Worm (Caenorhabditis elegans): Measurements from ENCODE around the gene Y38H6C.4.

Y38H6C.4 gene

ce11 chrV:20504997-20505396, at the start of gene Y38H6C.4:
Gene Y38H6C.4 (minus strand): TSS chrV:20505097.
- TF ChIP-seq unc-39 (tag; optimal IDR thresholded peaks at IDR 0.05) (no peak), nhr-129 (tag; optimal IDR thresholded peaks at IDR 0.05) (no peak), skn-1 (tag; optimal IDR thresholded peaks at IDR 0.05) (no peak), lsy-2 (tag; optimal IDR thresholded peaks at IDR 0.05) (no peak), F13H6.1 (tag; optimal IDR thresholded peaks at IDR 0.05) (no peak), nhr-77 (tag; optimal IDR thresholded peaks at IDR 0.05) (no peak), R02D3.7 (tag; optimal IDR thresholded peaks at IDR 0.05) (no peak), snpc-4 (tag; optimal IDR thresholded peaks at IDR 0.05) (no peak), nhr-21 (tag; optimal IDR thresholded peaks at IDR 0.05) (no peak), blmp-1 (tag; optimal IDR thresholded peaks at IDR 0.05; ENCODE audit: insufficient read depth) (no peak), mab-5 (tag; optimal IDR thresholded peaks at IDR 0.05) (no peak), lin-39 (tag; optimal IDR thresholded peaks at IDR 0.05) (no peak), sma-3 (GFP tag; optimal IDR thresholded peaks at IDR 0.05) (no peak), peb-1 (tag; optimal IDR thresholded peaks at IDR 0.05) (no peak), lin-13 (GFP tag; optimal IDR thresholded peaks at IDR 0.05) (no peak), nhr-23 (tag; optimal IDR thresholded peaks at IDR 0.05) (no peak)

- TF ChIP-seq nhr-21 (tag; optimal IDR thresholded peaks at IDR 0.05) = no peak
- TF ChIP-seq elt-1 (tag; optimal IDR thresholded peaks at IDR 0.05) = no peak
- TF ChIP-seq sma-9 (GFP tag; optimal IDR thresholded peaks at IDR 0.05) = no peak
- no peak for TF ChIP-seq sma-9 (tag; optimal IDR thresholded peaks at IDR 0.05)
- no peak for TF ChIP-seq snpc-4 (tag; optimal IDR thresholded peaks at IDR 0.05)
- no peak for TF ChIP-seq nhr-77 (tag; optimal IDR thresholded peaks at IDR 0.05)
- TF ChIP-seq lin-11 (tag; optimal IDR thresholded peaks at IDR 0.05) = no peak
- TF ChIP-seq F13H6.1 (tag; optimal IDR thresholded peaks at IDR 0.05) = no peak
- no peak for TF ChIP-seq fos-1 (tag; optimal IDR thresholded peaks at IDR 0.05)
- no peak for TF ChIP-seq nhr-12 (tag; optimal IDR thresholded peaks at IDR 0.05)
- TF ChIP-seq nhr-11 (tag; optimal IDR thresholded peaks at IDR 0.05) = no peak
- no peak for TF ChIP-seq unc-55 (GFP tag; optimal IDR thresholded peaks at IDR 0.05)
- TF ChIP-seq mdl-1 (tag; optimal IDR thresholded peaks at IDR 0.05) = no peak
Measured at ce11 chrV:20552971-20553370, 48.1 kb upstream of the Y38H6C.4 start, which contains the start of gene vmo-1. Gene vmo-1 (minus strand): TSS chrV:20553071.

- TF ChIP-seq unc-62 (GFP tag; optimal IDR thresholded peaks at IDR 0.05) (no peak), C34F6.9 (tag; optimal IDR thresholded peaks at IDR 0.05) (no peak), gmeb-1 (tag; optimal IDR thresholded peaks at IDR 0.05) (no peak), ceh-82 (tag; optimal IDR thresholded peaks at IDR 0.05) (no peak), ZK546.5 (tag; optimal IDR thresholded peaks at IDR 0.05) (no peak), lin-39 (tag; optimal IDR thresholded peaks at IDR 0.05) (no peak), unc-55 (GFP tag; optimal IDR thresholded peaks at IDR 0.05) (no peak), fos-1 (tag; optimal IDR thresholded peaks at IDR 0.05) (no peak), mab-5 (tag; optimal IDR thresholded peaks at IDR 0.05) (no peak), skn-1 (tag; optimal IDR thresholded peaks at IDR 0.05) (no peak), zag-1 (tag; optimal IDR thresholded peaks at IDR 0.05) (no peak), nhr-6 (tag; optimal IDR thresholded peaks at IDR 0.05) (no peak), ztf-1 (GFP tag; conservative IDR thresholded peaks at IDR 0.05) (no peak), mbf-1 (tag; optimal IDR thresholded peaks at IDR 0.05) (no peak)
Measured at ce11 chrV:20551096-20551495, 46.2 kb upstream of the Y38H6C.4 start, which contains the start of gene Y38H6C.20. Gene Y38H6C.20 (minus strand): TSS chrV:20551196.

ce11 chrV:20547048-20547447, 42.2 kb upstream of the Y38H6C.4 start, which contains the start of gene Y38H6C.18:
Gene Y38H6C.18 (minus strand): TSS chrV:20547148.
- TF ChIP-seq ztf-1 (GFP tag; conservative IDR thresholded peaks at IDR 0.05) = no peak
- no peak for TF ChIP-seq ceh-16 (tag; optimal IDR thresholded peaks at IDR 0.05)
- no peak for TF ChIP-seq alr-1 (tag; optimal IDR thresholded peaks at IDR 0.05)
- no peak for TF ChIP-seq ama-1 (optimal IDR thresholded peaks at IDR 0.05)
- TF ChIP-seq aly-2 (tag; optimal IDR thresholded peaks at IDR 0.05) = no peak
- no peak for TF ChIP-seq elt-3 (tag; optimal IDR thresholded peaks at IDR 0.05)
- no peak for TF ChIP-seq nhr-23 (tag; optimal IDR thresholded peaks at IDR 0.05)
- no peak for TF ChIP-seq unc-62 (GFP tag; optimal IDR thresholded peaks at IDR 0.05)
- no peak for TF ChIP-seq fos-1 (tag; optimal IDR thresholded peaks at IDR 0.05)
- TF ChIP-seq dmd-4 (tag; optimal IDR thresholded peaks at IDR 0.05) = no peak
- no peak for TF ChIP-seq mbf-1 (tag; optimal IDR thresholded peaks at IDR 0.05)
- TF ChIP-seq sem-4 (tag; optimal IDR thresholded peaks at IDR 0.05) = no peak
- TF ChIP-seq lin-13 (GFP tag; optimal IDR thresholded peaks at IDR 0.05) = no peak
- TF ChIP-seq sma-3 (GFP tag; optimal IDR thresholded peaks at IDR 0.05) = no peak
- no peak for TF ChIP-seq ztf-4 (tag; optimal IDR thresholded peaks at IDR 0.05)

All from whole organism, L2 larva.